Worm (Caenorhabditis elegans): ENCODE results near the gene Y57G11C.33.

Y57G11C.33 gene

ce11 chrIV:14617059-14617458 is 39.8 kb upstream of the Y57G11C.33 start:
- no peak for TF ChIP-seq nhr-67 (tag; optimal IDR thresholded peaks at IDR 0.05)
- TF ChIP-seq ceh-28 (tag; optimal IDR thresholded peaks at IDR 0.05), result no peak

DNA sequence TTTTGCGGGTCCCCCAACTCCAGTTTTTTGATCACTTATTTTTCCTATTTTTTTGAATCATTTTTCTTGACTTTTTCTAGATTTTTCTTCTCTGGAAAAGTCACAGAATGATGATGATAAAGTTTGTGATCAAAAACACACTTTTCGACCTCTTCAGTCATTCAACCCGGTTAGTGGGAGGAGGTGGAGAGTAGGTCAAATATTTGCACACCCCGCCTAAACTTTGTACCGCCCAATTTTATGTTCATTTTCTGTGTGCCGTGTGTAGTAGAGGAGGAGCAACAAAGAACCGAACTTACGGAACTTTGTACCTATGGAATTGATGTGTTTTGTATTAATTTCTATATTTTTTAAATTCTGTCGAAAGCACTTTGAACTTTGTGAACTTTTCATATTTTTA is 39.4 kb upstream of the Y57G11C.33 start:
- TF ChIP-seq ceh-9 (tag; optimal IDR thresholded peaks at IDR 0.05) (no peak), egl-27 (tag; optimal IDR thresholded peaks at IDR 0.05) (no peak), elt-2 (tag; optimal IDR thresholded peaks at IDR 0.05) (peak; percentile 31), ama-1 (optimal IDR thresholded peaks at IDR 0.05) (peak; percentile 23), nhr-43 (tag; optimal IDR thresholded peaks at IDR 0.05; ENCODE audit: poor library complexity, severe bottlenecking) (no peak), pha-4 (tag; optimal IDR thresholded peaks at IDR 0.05) (peak; percentile 59), elt-3 (tag; optimal IDR thresholded peaks at IDR 0.05) (no peak), ztf-11 (tag; optimal IDR thresholded peaks at IDR 0.05) (no peak), mml-1 (tag; optimal IDR thresholded peaks at IDR 0.05) (no peak), egl-5 (tag; optimal IDR thresholded peaks at IDR 0.05) (no peak), jun-1 (tag; optimal IDR thresholded peaks at IDR 0.05) (no peak), nhr-11 (tag; optimal IDR thresholded peaks at IDR 0.05) (no peak), ceh-28 (tag; optimal IDR thresholded peaks at IDR 0.05) (no peak), sea-2 (GFP tag; optimal IDR thresholded peaks at IDR 0.05) (no peak)

DNA sequence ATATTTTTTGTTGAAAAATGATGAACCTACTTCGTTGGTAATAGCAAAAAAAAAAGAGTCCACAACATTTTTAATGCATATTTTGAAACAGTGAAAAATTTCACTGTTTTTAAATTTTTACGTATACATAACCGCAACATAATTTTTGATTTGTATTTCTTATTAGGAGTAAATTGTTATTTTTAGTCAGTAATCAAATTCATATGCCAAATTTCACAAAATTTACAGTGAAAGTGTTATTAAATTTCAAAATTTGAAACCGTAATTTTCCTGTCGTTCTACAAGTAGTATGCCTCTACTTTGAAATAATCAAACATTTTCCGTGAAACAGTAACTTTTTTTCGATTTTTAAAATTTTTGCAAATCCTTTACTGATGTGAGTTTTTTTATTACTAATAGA is 38.9 kb upstream of the Y57G11C.33 start:
- TF ChIP-seq nhr-67 (tag; optimal IDR thresholded peaks at IDR 0.05) (no peak), nfya-1 (tag; optimal IDR thresholded peaks at IDR 0.05; ENCODE audit: insufficient read depth) (no peak), ZK546.5 (tag; optimal IDR thresholded peaks at IDR 0.05) (no peak), pqm-1 (tag; optimal IDR thresholded peaks at IDR 0.05) (no peak)

- no peak for TF ChIP-seq ceh-16 (tag; optimal IDR thresholded peaks at IDR 0.05)
- peak; percentile 8 for TF ChIP-seq ama-1 (optimal IDR thresholded peaks at IDR 0.05)
- TF ChIP-seq nhr-25 (tag; optimal IDR thresholded peaks at IDR 0.05), result no peak
These were observed 38.3 kb upstream of the Y57G11C.33 start for ce11 chrIV:14618551-14618950.

DNA sequence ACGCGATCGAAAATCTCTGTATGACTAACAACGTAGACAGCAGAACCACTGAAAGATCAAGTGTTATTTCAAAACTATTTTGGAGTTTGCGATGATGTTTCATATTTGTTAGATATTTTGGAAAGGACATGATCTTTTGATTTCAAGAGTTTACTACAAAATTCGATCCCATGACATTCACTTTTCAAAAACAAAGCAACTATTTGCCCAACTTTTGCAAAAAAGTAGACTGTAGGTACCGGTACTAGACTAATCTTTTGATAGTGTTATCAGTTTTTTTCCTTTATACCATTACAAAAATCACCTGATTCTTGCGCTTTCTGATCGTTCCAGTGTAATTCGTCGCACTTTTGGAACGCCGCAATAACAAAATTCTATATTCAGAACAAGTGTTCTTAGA is 36.8 kb upstream of the Y57G11C.33 start:
- TF ChIP-seq ceh-16 (tag; optimal IDR thresholded peaks at IDR 0.05), result no peak
- TF ChIP-seq pha-4 (tag; optimal IDR thresholded peaks at IDR 0.05), result peak; percentile 2
- TF ChIP-seq elt-2 (tag; optimal IDR thresholded peaks at IDR 0.05), result peak; percentile 41

ce11 chrIV:14620543-14620942 is 36.3 kb upstream of the Y57G11C.33 start:
- TF ChIP-seq pha-4 (tag; optimal IDR thresholded peaks at IDR 0.05), result peak; percentile 84
- peak; percentile 38 for TF ChIP-seq lin-15B (tag; optimal IDR thresholded peaks at IDR 0.05)
- peak; percentile 74 for TF ChIP-seq pqm-1 (tag; optimal IDR thresholded peaks at IDR 0.05)
- peak; percentile 49 for TF ChIP-seq mdl-1 (tag; optimal IDR thresholded peaks at IDR 0.05)
- no peak for TF ChIP-seq eor-1 (tag; optimal IDR thresholded peaks at IDR 0.05)
- peak; percentile 12 for TF ChIP-seq nhr-11 (tag; optimal IDR thresholded peaks at IDR 0.05)
- no peak for TF ChIP-seq fos-1 (tag; optimal IDR thresholded peaks at IDR 0.05)
- no peak for TF ChIP-seq egl-27 (tag; optimal IDR thresholded peaks at IDR 0.05)
- TF ChIP-seq unc-62 (GFP tag; optimal IDR thresholded peaks at IDR 0.05), result no peak
- peak; percentile 28 for TF ChIP-seq hmg-11 (tag; optimal IDR thresholded peaks at IDR 0.05)
- TF ChIP-seq nhr-77 (tag; optimal IDR thresholded peaks at IDR 0.05), result no peak
- TF ChIP-seq nhr-25 (tag; optimal IDR thresholded peaks at IDR 0.05), result no peak
- no peak for TF ChIP-seq ceh-82 (tag; optimal IDR thresholded peaks at IDR 0.05)
- no peak for TF ChIP-seq nhr-28 (tag; optimal IDR thresholded peaks at IDR 0.05)
- TF ChIP-seq tbx-2 (tag; optimal IDR thresholded peaks at IDR 0.05), result no peak
- TF ChIP-seq ama-1 (optimal IDR thresholded peaks at IDR 0.05), result peak; percentile 27
- no peak for TF ChIP-seq daf-12 (tag; optimal IDR thresholded peaks at IDR 0.05)
- peak; percentile 57 for TF ChIP-seq skn-1 (tag; optimal IDR thresholded peaks at IDR 0.05)
- TF ChIP-seq nfya-1 (tag; optimal IDR thresholded peaks at IDR 0.05; ENCODE audit: insufficient read depth), result peak; percentile 82
- TF ChIP-seq snpc-4 (tag; optimal IDR thresholded peaks at IDR 0.05), result peak; percentile 62
- peak; percentile 39 for TF ChIP-seq ztf-4 (tag; optimal IDR thresholded peaks at IDR 0.05)
- TF ChIP-seq egl-5 (tag; optimal IDR thresholded peaks at IDR 0.05), result no peak
- TF ChIP-seq lin-39 (tag; optimal IDR thresholded peaks at IDR 0.05), result peak; percentile 54
- TF ChIP-seq mml-1 (tag; optimal IDR thresholded peaks at IDR 0.05), result no peak
- TF ChIP-seq elt-3 (tag; optimal IDR thresholded peaks at IDR 0.05), result no peak

Data from whole organism, L3 larva.